Comparison of ENCODE assay signal across 1 worm cellular context in the genomic region with DNA sequence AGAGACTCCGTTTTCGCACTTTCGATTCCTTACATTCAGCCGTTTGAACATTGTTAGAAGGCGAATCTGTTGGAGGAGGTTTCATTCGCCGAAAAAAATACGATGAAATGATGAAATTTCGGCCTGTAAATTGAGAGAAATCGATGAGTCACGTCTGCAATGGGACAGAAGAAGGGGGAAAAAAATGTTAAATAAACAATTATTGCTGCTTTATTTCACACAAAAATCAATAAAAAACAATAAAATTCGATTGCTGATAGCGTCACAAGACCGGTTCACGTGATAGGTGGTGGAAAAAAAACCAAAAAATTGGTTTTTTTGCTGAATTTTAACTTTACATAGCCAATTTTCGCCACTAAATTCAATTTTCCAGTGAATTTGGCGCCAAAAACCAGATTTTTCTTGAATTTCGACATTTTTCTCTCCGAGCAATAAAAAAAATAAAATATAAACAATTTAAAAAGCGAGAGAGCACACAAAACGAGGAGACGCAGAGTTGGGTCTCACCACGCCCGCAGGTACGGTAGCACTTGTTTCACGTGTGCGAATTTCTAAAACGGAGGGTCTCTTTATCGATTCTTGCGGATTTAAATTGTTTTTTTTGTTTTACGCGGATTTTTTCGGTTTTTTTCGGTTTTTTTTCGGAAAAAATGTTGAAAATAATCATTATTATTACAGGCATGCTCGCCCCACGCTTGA.
TF ChIP-seq lines count a peak whose summit lies in the region.

Gene cup-14, minus strand, starts transcription at position 51 of the 699 bp plus-strand sequence.
Gene ndub-8, plus strand, starts transcription at position 679 of the 699 bp plus-strand sequence.

TF ChIP-seq in whole organism, L4 larva, 104 proteins besides CTCF, POLR2A, EP300 and RAD21 (continued from another document):
- peak; percentile 82 for TF ChIP-seq nhr-77 (tag; optimal IDR thresholded peaks at IDR 0.05; lab: Kevin White, UChicago)
- TF ChIP-seq mxl-2 (GFP tag; conservative IDR thresholded peaks at IDR 0.05; lab: Robert Waterston, UW): no peak
- peak; percentile 54; the same call in 1 of the 2 replicates for TF ChIP-seq snpc-1.2 (GFP tag; IDR thresholded peaks at IDR 0.05; lab: Robert Waterston, UW)
- TF ChIP-seq nhr-76 (tag; optimal IDR thresholded peaks at IDR 0.05; lab: Kevin White, UChicago): no peak
- peak; percentile 88 for TF ChIP-seq dve-1 (tag; optimal IDR thresholded peaks at IDR 0.05; lab: Kevin White, UChicago; ENCODE audit: insufficient read depth)
- no peak for TF ChIP-seq madf-5 (GFP tag; IDR thresholded peaks at IDR 0.05; lab: Robert Waterston, UW)
- peak; percentile 42 for TF ChIP-seq nhr-11 (tag; optimal IDR thresholded peaks at IDR 0.05; lab: Kevin White, UChicago)
- TF ChIP-seq daf-12 (tag; optimal IDR thresholded peaks at IDR 0.05; lab: Kevin White, UChicago): no peak
- peak; percentile 86 for TF ChIP-seq dpl-1 (GFP tag; optimal IDR thresholded peaks at IDR 0.05; lab: Kevin White, UChicago)
- TF ChIP-seq lir-3 (tag; optimal IDR thresholded peaks at IDR 0.05; lab: Kevin White, UChicago): no peak
- peak; percentile 98 for TF ChIP-seq hlh-30 (tag; optimal IDR thresholded peaks at IDR 0.05; lab: Kevin White, UChicago; ENCODE audit: insufficient read depth)
- TF ChIP-seq lin-13 (GFP tag; optimal IDR thresholded peaks at IDR 0.05; lab: Kevin White, UChicago): peak; percentile 81
- TF ChIP-seq lin-29 (GFP tag; IDR thresholded peaks at IDR 0.05; lab: Robert Waterston, UW): 0 out of 2 replicates have a peak, but pooled peaks have one; percentile 46
- TF ChIP-seq F49E8.2 (tag; optimal IDR thresholded peaks at IDR 0.05; lab: Kevin White, UChicago; ENCODE audit: borderline replicate concordance): peak; percentile 77
- no peak for TF ChIP-seq nhr-28 (tag; optimal IDR thresholded peaks at IDR 0.05; lab: Kevin White, UChicago)
- peak; percentile 93 for TF ChIP-seq mes-2 (tag; optimal IDR thresholded peaks at IDR 0.05; lab: Kevin White, UChicago; ENCODE audit: poor library complexity, severe bottlenecking)
- no peak for TF ChIP-seq egl-43 (GFP tag; IDR thresholded peaks at IDR 0.05; lab: Robert Waterston, UW)
- 0 out of 2 replicates have a peak, but pooled peaks have one; percentile 62 for TF ChIP-seq ceh-20 (GFP tag; IDR thresholded peaks at IDR 0.05; lab: Robert Waterston, UW)
- peak; percentile 82 for TF ChIP-seq unc-130 (GFP tag; optimal IDR thresholded peaks at IDR 0.05; lab: Kevin White, UChicago)
- no peak for TF ChIP-seq lin-1 (GFP tag; IDR thresholded peaks at IDR 0.05; lab: Robert Waterston, UW)
- TF ChIP-seq unc-62 (GFP tag; optimal IDR thresholded peaks at IDR 0.05 in 1 of 2; lab: Kevin White, UChicago): peak in 1 of 2 experiments; percentile 38
- no peak for TF ChIP-seq unc-62 (tag; optimal IDR thresholded peaks at IDR 0.05; lab: Kevin White, UChicago)
- TF ChIP-seq dmd-6 (GFP tag; IDR thresholded peaks at IDR 0.05; lab: Robert Waterston, UW): peak; percentile 25; the same call in 1 of the 2 replicates
